Fruit fly (Drosophila melanogaster) whole organism, embryonic: ENCODE results near the gene trus.
A peak's percentile ranks its signal among the peaks of the same experiment; 100 is the strongest.

Source experiments
- Bdp1 ChIP-seq: fragments of 200-800 bp; sonication (Bioruptor generic); optimal IDR thresholded peaks from 3 replicates; lab custom pipeline; 2016; ENCODE audit warnings: missing biosample characterization, missing genetic modification characterization
- CG10267 ChIP-seq: fragments of 200-800 bp; sonication (Bioruptor generic); optimal IDR thresholded peaks from 2 replicates; lab custom pipeline; 2018; ENCODE audit warnings: missing biosample characterization, mild to moderate bottlenecking, missing genetic modification characterization, moderate library complexity
- CG10959 ChIP-seq: fragments of 200-800 bp; sonication (Bioruptor generic); IDR thresholded peaks from 2 replicates; pipeline ENCODE4 v1.3.6; 2022; ENCODE audit warnings: missing biosample characterization, missing genetic modification characterization
- CG11247 ChIP-seq: fragments of 200-800 bp; sonication (Bioruptor generic); IDR thresholded peaks from 2 replicates; pipeline ENCODE4 v1.3.6; 2022; ENCODE audit warnings: missing biosample characterization, missing genetic modification characterization
- CG11504 ChIP-seq: fragments of 200-800 bp; sonication (Bioruptor generic); optimal IDR thresholded peaks from 3 replicates; lab custom pipeline; 2019; ENCODE audit warnings: missing biosample characterization, mild to moderate bottlenecking, missing genetic modification characterization, moderate library complexity
- CG12391 ChIP-seq: fragments of 200-800 bp; sonication (Bioruptor generic); optimal IDR thresholded peaks from 3 replicates; lab custom pipeline; 2018; ENCODE audit warnings: missing biosample characterization, mild to moderate bottlenecking, missing genetic modification characterization, moderate library complexity
- CG12659 ChIP-seq: fragments of 200-800 bp; sonication (Bioruptor generic); optimal IDR thresholded peaks from 3 replicates; lab custom pipeline; 2017; ENCODE audit warnings: mild to moderate bottlenecking, missing biosample characterization, missing genetic modification reagents, missing genetic modification characterization
- CG14050 ChIP-seq: fragments of 200-800 bp; sonication (Bioruptor generic); IDR thresholded peaks from 3 replicates; pipeline ENCODE4 v1.3.6; 2022; ENCODE audit warnings: missing biosample characterization, missing genetic modification characterization
- CG1603 ChIP-seq: fragments of 200-800 bp; sonication (Bioruptor generic); optimal IDR thresholded peaks from 2 replicates; lab custom pipeline; 2019; ENCODE audit warnings: missing biosample characterization, mild to moderate bottlenecking, missing genetic modification characterization, moderate library complexity
- CG16863 ChIP-seq: fragments of 200-800 bp; sonication (Bioruptor generic); optimal IDR thresholded peaks from 3 replicates; lab custom pipeline; 2016; ENCODE audit warnings: missing biosample characterization, missing genetic modification characterization
- CG18599 ChIP-seq: fragments of 200-800 bp; sonication (Bioruptor generic); optimal IDR thresholded peaks from 3 replicates; lab custom pipeline; 2017; ENCODE audit warnings: missing biosample characterization, missing genetic modification characterization, mild to moderate bottlenecking, moderate library complexity, missing genetic modification reagents
- CG2120 ChIP-seq: fragments of 200-800 bp; sonication (Bioruptor generic); optimal IDR thresholded peaks from 3 replicates; lab custom pipeline; 2016; ENCODE audit warnings: missing biosample characterization, missing genetic modification characterization
- CG30020 ChIP-seq: fragments of 200-800 bp; optimal IDR thresholded peaks from 2 replicates; lab custom pipeline; 2019; ENCODE audit warnings: missing biosample characterization, mild to moderate bottlenecking, missing genetic modification characterization, moderate library complexity
- CG3065 ChIP-seq: fragments of 200-800 bp; sonication (Bioruptor generic); optimal IDR thresholded peaks from 2 replicates; lab custom pipeline; 2016; ENCODE audit warnings: missing biosample characterization, missing genetic modification characterization
- CG31224 ChIP-seq: fragments of 200-800 bp; sonication (Bioruptor generic); IDR thresholded peaks from 2 replicates; pipeline ENCODE4 v1.3.6; 2022; ENCODE audit warnings: missing biosample characterization, missing genetic modification characterization
- CG31365 ChIP-seq: fragments of 200-800 bp; sonication (Bioruptor generic); optimal IDR thresholded peaks from 2 replicates; lab custom pipeline; 2018; ENCODE audit warnings: missing biosample characterization, mild to moderate bottlenecking, missing genetic modification characterization
- CG33213 ChIP-seq: fragments of 200-800 bp; sonication (Bioruptor generic); optimal IDR thresholded peaks from 3 replicates; lab custom pipeline; 2016; ENCODE audit warnings: missing biosample characterization, missing genetic modification characterization
- CG4854 ChIP-seq: fragments of 200-800 bp; sonication (Bioruptor generic); optimal IDR thresholded peaks from 2 replicates; lab custom pipeline; 2016; ENCODE audit warnings: missing biosample characterization, missing genetic modification characterization, inconsistent platforms
- CG8924 ChIP-seq: fragments of 200-800 bp; optimal IDR thresholded peaks from 3 replicates; lab custom pipeline; 2019; ENCODE audit warnings: missing biosample characterization, mild to moderate bottlenecking, missing genetic modification characterization, moderate library complexity
- CTCF ChIP-seq: fragments of 200-800 bp; sonication (Bioruptor generic); optimal IDR thresholded peaks from 2 replicates; lab custom pipeline; 2017; ENCODE audit warnings: missing biosample characterization, mild to moderate bottlenecking, missing genetic modification characterization, moderate library complexity
- Drgx ChIP-seq: fragments of 200-800 bp; sonication (Bioruptor generic); IDR thresholded peaks from 2 replicates; pipeline ENCODE4 v1.3.6; 2022; ENCODE audit warnings: missing biosample characterization, missing genetic modification characterization
- Eip74EF ChIP-seq, 2 experiments: fragments of 200-800 bp in 1 of 2; fragments of >200 bp in 1 of 2; sonication (Bioruptor generic) in 1 of 2; optimal IDR thresholded peaks; 2 replicates each; lab custom pipeline; 2017 to 2019; ENCODE audit warnings: missing biosample characterization in 2 of 2, missing genetic modification characterization in 2 of 2, mild to moderate bottlenecking in 1 of 2, moderate library complexity in 1 of 2
- HHEX ChIP-seq: fragments of 200-800 bp; sonication (Bioruptor generic); optimal IDR thresholded peaks from 3 replicates; lab custom pipeline; 2017; ENCODE audit warnings: missing biosample characterization, mild to moderate bottlenecking, missing genetic modification characterization, missing genetic modification reagents
- MBD-R2 ChIP-seq: fragments of 200-800 bp; sonication (Bioruptor generic); IDR thresholded peaks from 2 replicates; pipeline ENCODE4 v1.3.6; 2022; ENCODE audit warnings: missing biosample characterization, missing genetic modification characterization
- MESR4 ChIP-seq: fragments of 200-800 bp; sonication (Bioruptor generic); optimal IDR thresholded peaks from 2 replicates; lab custom pipeline; 2018; ENCODE audit warnings: missing biosample characterization, mild to moderate bottlenecking, missing genetic modification characterization, moderate library complexity
- Max ChIP-seq: fragments of 200-800 bp; sonication (Bioruptor generic); optimal IDR thresholded peaks from 2 replicates; lab custom pipeline; 2016; ENCODE audit warnings: missing biosample characterization, mild to moderate bottlenecking, missing genetic modification characterization
- Med ChIP-seq: fragments of 200-800 bp; sonication (Bioruptor generic); peaks from one replicate; lab custom pipeline; 2016; ENCODE audit warnings: missing biosample characterization, missing genetic modification characterization, mild to moderate bottlenecking, inconsistent platforms, moderate library complexity
- NC2α ChIP-seq: fragments of 200-800 bp; sonication (Bioruptor generic); optimal IDR thresholded peaks from 2 replicates; lab custom pipeline; 2016; ENCODE audit warnings: missing biosample characterization, missing genetic modification characterization
- Neu2 ChIP-seq: fragments of 200-800 bp; sonication (Bioruptor generic); optimal IDR thresholded peaks from 3 replicates; lab custom pipeline; 2016; ENCODE audit warnings: missing biosample characterization, missing genetic modification characterization, borderline replicate concordance
- Pdp1 ChIP-seq, 2 experiments: fragments of 200-800 bp; sonication (Bioruptor generic); optimal IDR thresholded peaks; 3 replicates each; lab custom pipeline; 2016; ENCODE audit warnings: missing biosample characterization in 2 of 2, missing genetic modification characterization in 2 of 2, mild to moderate bottlenecking in 1 of 2, moderate library complexity in 1 of 2
- Trl ChIP-seq, 3 experiments: fragments of >200 bp in 2 of 3; fragments of 200-800 bp in 1 of 3; sonication (Bioruptor generic) in 1 of 3; optimal IDR thresholded peaks; 2 replicates in 1 of 3; 3 replicates in 2 of 3; lab custom pipeline; 2016 to 2017; ENCODE audit warnings: missing biosample characterization in 1 of 3, missing genetic modification characterization in 1 of 3
- abd-A ChIP-seq: fragments of 200-800 bp; sonication (Bioruptor generic); optimal IDR thresholded peaks from 3 replicates; lab custom pipeline; 2019; ENCODE audit warnings: missing biosample characterization, mild to moderate bottlenecking, missing genetic modification characterization, moderate library complexity
- amos ChIP-seq: fragments of 200-800 bp; sonication (Bioruptor generic); IDR thresholded peaks from 2 replicates; pipeline ENCODE4 v1.3.6; 2022; ENCODE audit warnings: missing biosample characterization, missing genetic modification characterization; ENCODE audit not compliant: partially characterized antibody
- cas ChIP-seq: fragments of 200-800 bp; sonication (Bioruptor generic); IDR thresholded peaks from 2 replicates; pipeline ENCODE4 v1.3.6; 2022; ENCODE audit warnings: missing biosample characterization, missing genetic modification characterization
- chinmo ChIP-seq: fragments of 200-800 bp; sonication (Bioruptor generic); IDR thresholded peaks from 4 replicates; pipeline ENCODE4 v1.3.6; 2022; ENCODE audit warnings: missing biosample characterization, missing genetic modification characterization; ENCODE audit not compliant: partially characterized antibody
- chn ChIP-seq: fragments of 200-800 bp; sonication (Bioruptor generic); optimal IDR thresholded peaks from 2 replicates; lab custom pipeline; 2016; ENCODE audit warnings: missing biosample characterization, missing genetic modification characterization
- dati ChIP-seq: fragments of 200-800 bp; sonication (Bioruptor generic); IDR thresholded peaks from 2 replicates; pipeline ENCODE4 v1.3.6; 2022; ENCODE audit warnings: missing biosample characterization, missing genetic modification characterization
- dmrt11E ChIP-seq: fragments of 200-800 bp; sonication (Bioruptor generic); optimal IDR thresholded peaks from 3 replicates; lab custom pipeline; 2018; ENCODE audit warnings: missing biosample characterization, mild to moderate bottlenecking, missing genetic modification characterization, moderate library complexity
- dysf ChIP-seq: fragments of 200-800 bp; sonication (Bioruptor generic); IDR thresholded peaks from 3 replicates; pipeline ENCODE4 v1.3.6; 2022; ENCODE audit warnings: missing biosample characterization, missing genetic modification characterization
- grn ChIP-seq: fragments of 200-800 bp; sonication (Bioruptor generic); optimal IDR thresholded peaks from 3 replicates; lab custom pipeline; 2017; ENCODE audit warnings: missing biosample characterization, missing genetic modification characterization
- gsb ChIP-seq: fragments of 200-800 bp; sonication (Bioruptor generic); IDR thresholded peaks from 2 replicates; pipeline ENCODE4 v1.3.6; 2022; ENCODE audit warnings: missing biosample characterization, missing genetic modification characterization
- jumu ChIP-seq: fragments of 200-800 bp; sonication (Bioruptor generic); optimal IDR thresholded peaks from 3 replicates; lab custom pipeline; 2016; ENCODE audit warnings: missing biosample characterization, missing genetic modification characterization
- mirr ChIP-seq: fragments of 200-800 bp; sonication (Bioruptor generic); optimal IDR thresholded peaks from 3 replicates; lab custom pipeline; 2018; ENCODE audit warnings: missing biosample characterization, mild to moderate bottlenecking, missing genetic modification characterization
- onecut ChIP-seq: fragments of 200-800 bp; sonication (Bioruptor generic); IDR thresholded peaks from 2 replicates; pipeline ENCODE4 v1.3.6; 2022; ENCODE audit warnings: missing biosample characterization, missing genetic modification characterization
- pan ChIP-seq, 4 experiments: fragments of >200 bp in 3 of 4; fragments of 200-800 bp in 1 of 4; sonication (Bioruptor generic) in 1 of 4; optimal IDR thresholded peaks in 3 of 4; IDR thresholded peaks in 1 of 4; 2 replicates each; pipeline versions ENCODE4 v1.3.6 to Lab custom; 2017 to 2022; ENCODE audit warnings: missing biosample characterization in 2 of 4, missing genetic modification characterization in 2 of 4, mixed read lengths in 1 of 4
- pfk ChIP-seq: fragments of 200-800 bp; sonication (Bioruptor generic); optimal IDR thresholded peaks from 2 replicates; lab custom pipeline; 2018; ENCODE audit warnings: missing biosample characterization, mild to moderate bottlenecking, missing genetic modification characterization, moderate library complexity
- pita ChIP-seq: fragments of 200-800 bp; sonication (Bioruptor generic); optimal IDR thresholded peaks from 2 replicates; lab custom pipeline; 2017; ENCODE audit warnings: missing biosample characterization, mild to moderate bottlenecking, missing genetic modification characterization
- pum ChIP-seq: fragments of 200-800 bp; sonication (Bioruptor generic); optimal IDR thresholded peaks from 2 replicates; lab custom pipeline; 2016; ENCODE audit warnings: missing biosample characterization, missing genetic modification characterization
- tll ChIP-seq, 2 experiments: fragments of 200-800 bp in 1 of 2; fragments of >200 bp in 1 of 2; sonication (Bioruptor generic) in 1 of 2; optimal IDR thresholded peaks; 2 replicates each; lab custom pipeline; 2017 to 2019; ENCODE audit warnings: missing biosample characterization in 2 of 2, missing genetic modification characterization in 2 of 2, mild to moderate bottlenecking in 1 of 2, moderate library complexity in 1 of 2
- wor ChIP-seq: fragments of 200-800 bp; sonication (Bioruptor generic); IDR thresholded peaks from 2 replicates; pipeline ENCODE4 v1.3.6; 2022; ENCODE audit warnings: missing biosample characterization, missing genetic modification characterization

trus gene

DNA sequence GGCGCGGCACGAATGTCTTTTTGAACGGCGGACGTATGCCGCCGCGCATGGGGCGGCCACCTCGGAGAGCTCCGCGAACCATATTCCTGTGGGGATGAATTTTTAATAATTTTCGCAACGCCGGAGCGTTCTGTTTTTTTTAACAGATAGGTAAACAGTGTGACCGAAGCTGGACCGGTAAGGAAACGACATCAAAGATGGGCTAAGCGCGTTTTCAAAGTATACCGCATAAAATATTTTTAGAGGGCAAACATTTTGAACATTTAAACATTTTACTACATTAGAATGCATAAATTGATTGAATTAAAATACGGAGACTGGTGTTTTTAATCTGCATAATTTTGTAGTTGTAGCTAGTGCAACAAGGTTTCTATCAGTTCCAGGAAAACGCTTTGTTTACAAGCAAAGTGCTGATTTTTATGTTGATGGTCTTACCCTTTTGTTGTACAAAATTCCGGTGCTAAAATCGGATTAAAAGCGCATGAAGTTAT lies 27.2 kb upstream of the trus start, which contains the start of the genes CG5641 and CG5245 (continued):
- TF ChIP-seq pum (GFP tag; lab: Kevin White, UChicago) (no peak), CG11247 (GFP tag; lab: Robert Waterston, UW) (no peak), wor (GFP tag; lab: Robert Waterston, UW) (no peak), pfk (GFP tag; lab: Kevin White, UChicago) (no peak), CG11504 (no peak), Pdp1 (GFP tag; optimal IDR thresholded peaks at IDR 0.05; lab: Kevin White, UChicago) (no peak), CG4854 (no peak), jumu (GFP tag; lab: Kevin White, UChicago) (no peak), Trl (optimal IDR thresholded peaks at IDR 0.05; lab: Kevin White, UChicago) (no peak), Trl (GFP tag; optimal IDR thresholded peaks at IDR 0.05; lab: Kevin White, UChicago) (no peak), CG33213 (GFP tag; lab: Kevin White, UChicago) (no peak), tll (GFP tag; optimal IDR thresholded peaks at IDR 0.05; lab: Kevin White, UChicago) (no peak), abd-A (tag; lab: Kevin White, UChicago) (no peak), CG12391 (tag; lab: Kevin White, UChicago) (no peak), CG10959 (no peak), amos (GFP tag; lab: Robert Waterston, UW) (no peak), Neu2 (GFP tag; lab: Kevin White, UChicago) (no peak), CG8924 (no peak), CG12659 (GFP tag; lab: Kevin White, UChicago) (peak; percentile 22), CG31365 (tag; lab: Kevin White, UChicago) (no peak), Drgx (GFP tag; lab: Robert Waterston, UW) (no peak), dmrt11E (tag; lab: Kevin White, UChicago) (no peak), MBD-R2 (GFP tag; lab: Robert Waterston, UW) (peak; percentile 70), gsb (GFP tag; lab: Robert Waterston, UW) (no peak), pan (optimal IDR thresholded peaks at IDR 0.05; lab: Kevin White, UChicago) (no peak), pan (GFP tag; optimal IDR thresholded peaks at IDR 0.05 in 1 of 2, IDR thresholded peaks at IDR 0.05 in 1 of 2) (no peak), pita (GFP tag; lab: Kevin White, UChicago) (no peak), dysf (GFP tag; lab: Robert Waterston, UW) (no peak), Med (no peak), chn (no peak), CG10267 (tag; lab: Kevin White, UChicago) (no peak), Max (GFP tag; lab: Kevin White, UChicago) (no peak), CTCF (GFP tag; lab: Kevin White, UChicago) (no peak), dati (GFP tag; lab: Robert Waterston, UW) (no peak), CG31224 (GFP tag; lab: Robert Waterston, UW) (no peak), cas (GFP tag; lab: Robert Waterston, UW) (no peak), Eip74EF (GFP tag; optimal IDR thresholded peaks at IDR 0.05; lab: Kevin White, UChicago) (no peak), chinmo (GFP tag; lab: Robert Waterston, UW) (no peak), CG30020 (tag; lab: Kevin White, UChicago) (peak; percentile 15), onecut (no peak), MESR4 (GFP tag; lab: Kevin White, UChicago) (peak; percentile 47), NC2α (no peak), grn (GFP tag; lab: Kevin White, UChicago) (no peak), mirr (no peak), HHEX (GFP tag; lab: Kevin White, UChicago) (no peak), CG3065 (GFP tag; lab: Kevin White, UChicago) (no peak), CG2120 (GFP tag; lab: Kevin White, UChicago) (no peak), CG18599 (GFP tag; lab: Kevin White, UChicago) (no peak), CG14050 (GFP tag; lab: Robert Waterston, UW) (no peak), CG16863 (GFP tag; lab: Kevin White, UChicago) (no peak), CG1603 (tag; lab: Kevin White, UChicago) (peak; percentile 11), Bdp1 (GFP tag; lab: Kevin White, UChicago) (no peak)
